Fruit fly (Drosophila melanogaster) whole organism, embryonic: ENCODE data around the gene CG12516.
A peak's percentile ranks its signal among the peaks of the same experiment; 100 is the strongest.

ENCODE experiments used
- Aef1 ChIP-seq: fragments of 200-800 bp; sonication (Bioruptor generic); IDR thresholded peaks from 3 replicates; pipeline ENCODE4 v1.3.6; 2022; ENCODE audit warnings: missing biosample characterization, missing genetic modification characterization
- CG10462 ChIP-seq: fragments of 200-800 bp; sonication (Bioruptor generic); optimal IDR thresholded peaks from 2 replicates; lab custom pipeline; 2016; ENCODE audit warnings: missing biosample characterization, missing genetic modification characterization
- CG11723 ChIP-seq: fragments of 200-800 bp; sonication (Bioruptor generic); optimal IDR thresholded peaks from 2 replicates; lab custom pipeline; 2017; ENCODE audit warnings: missing biosample characterization, mild to moderate bottlenecking, missing genetic modification characterization
- CG12155 ChIP-seq: fragments of 200-800 bp; sonication (Bioruptor generic); optimal IDR thresholded peaks from 3 replicates; lab custom pipeline; 2016; ENCODE audit warnings: missing biosample characterization, missing genetic modification characterization
- CG13123 ChIP-seq: fragments of 200-800 bp; sonication (Bioruptor generic); optimal IDR thresholded peaks from 2 replicates; lab custom pipeline; 2016; ENCODE audit warnings: missing biosample characterization, missing genetic modification characterization
- CG13287 ChIP-seq: fragments of 200-800 bp; sonication (Bioruptor generic); IDR thresholded peaks from 2 replicates; pipeline ENCODE4 v1.3.6; 2022; ENCODE audit warnings: missing biosample characterization, missing genetic modification characterization; ENCODE audit not compliant: partially characterized antibody
- CG15696 ChIP-seq: fragments of 200-800 bp; sonication (Bioruptor generic); optimal IDR thresholded peaks from 2 replicates; lab custom pipeline; 2019; ENCODE audit warnings: missing biosample characterization, mild to moderate bottlenecking, missing genetic modification characterization, moderate library complexity
- CG1832 ChIP-seq: fragments of 200-800 bp; sonication (Bioruptor generic); optimal IDR thresholded peaks from 2 replicates; lab custom pipeline; 2017; ENCODE audit warnings: missing biosample characterization, mild to moderate bottlenecking, missing genetic modification characterization, inconsistent platforms
- CG2875 ChIP-seq: fragments of 200-800 bp; sonication (Bioruptor generic); optimal IDR thresholded peaks from 2 replicates; lab custom pipeline; 2017; ENCODE audit warnings: missing biosample characterization, mild to moderate bottlenecking, missing genetic modification characterization, missing genetic modification reagents
- CG32532 ChIP-seq: fragments of 200-800 bp; sonication (Bioruptor generic); IDR thresholded peaks from 2 replicates; pipeline ENCODE4 v1.3.6; 2022; ENCODE audit warnings: missing biosample characterization, missing genetic modification characterization
- CG33213 ChIP-seq: fragments of 200-800 bp; sonication (Bioruptor generic); optimal IDR thresholded peaks from 3 replicates; lab custom pipeline; 2016; ENCODE audit warnings: missing biosample characterization, missing genetic modification characterization
- CG4730 ChIP-seq: fragments of 200-800 bp; sonication (Bioruptor generic); IDR thresholded peaks from 2 replicates; pipeline ENCODE4 v1.3.6; 2022; ENCODE audit warnings: missing biosample characterization, missing genetic modification characterization
- CG6654 ChIP-seq: fragments of 200-800 bp; sonication (Bioruptor generic); optimal IDR thresholded peaks from 2 replicates; lab custom pipeline; 2017; ENCODE audit warnings: missing biosample characterization, mild to moderate bottlenecking, missing genetic modification characterization
- CG6689 ChIP-seq: fragments of 200-800 bp; sonication (Bioruptor generic); IDR thresholded peaks from 2 replicates; pipeline ENCODE4 v1.3.6; 2022; ENCODE audit warnings: missing biosample characterization, missing genetic modification characterization
- CG9876 ChIP-seq: fragments of 200-800 bp; sonication (Bioruptor generic); optimal IDR thresholded peaks from 2 replicates; lab custom pipeline; 2016; ENCODE audit warnings: missing biosample characterization, missing genetic modification characterization
- CG9932 ChIP-seq: fragments of 200-800 bp; sonication (Bioruptor generic); IDR thresholded peaks from 2 replicates; pipeline ENCODE4 v1.3.6; 2022; ENCODE audit warnings: missing biosample characterization, missing genetic modification characterization
- D19A ChIP-seq: fragments of 200-800 bp; optimal IDR thresholded peaks from 3 replicates; lab custom pipeline; 2019; ENCODE audit warnings: missing biosample characterization, mild to moderate bottlenecking, missing genetic modification characterization, moderate library complexity
- Doc3 ChIP-seq: fragments of 200-800 bp; sonication (Bioruptor generic); IDR thresholded peaks from 3 replicates; pipeline ENCODE4 v1.3.6; 2022; ENCODE audit warnings: missing biosample characterization, missing genetic modification characterization; ENCODE audit not compliant: partially characterized antibody
- E2f1 ChIP-seq: fragments of 200-800 bp; sonication (Bioruptor generic); IDR thresholded peaks from 2 replicates; pipeline ENCODE4 v1.3.6; 2022; ENCODE audit warnings: missing biosample characterization, missing genetic modification characterization
- ERR ChIP-seq: fragments of 200-800 bp; sonication (Bioruptor generic); optimal IDR thresholded peaks from 2 replicates; lab custom pipeline; 2016; ENCODE audit warnings: missing biosample characterization, missing genetic modification characterization
- Fer3 ChIP-seq: fragments of 200-800 bp; sonication (Bioruptor generic); optimal IDR thresholded peaks from 2 replicates; lab custom pipeline; 2018; ENCODE audit warnings: missing biosample characterization, mild to moderate bottlenecking, missing genetic modification characterization, moderate library complexity
- HmgD ChIP-seq: fragments of 200-800 bp; sonication (Bioruptor generic); optimal IDR thresholded peaks from 3 replicates; lab custom pipeline; 2016; ENCODE audit warnings: missing biosample characterization, missing genetic modification characterization
- Jarid2 ChIP-seq: fragments of 200-800 bp; sonication (Bioruptor generic); optimal IDR thresholded peaks from 3 replicates; lab custom pipeline; 2017; ENCODE audit warnings: mild to moderate bottlenecking, missing biosample characterization, missing genetic modification reagents, missing genetic modification characterization
- MBD-R2 ChIP-seq: fragments of 200-800 bp; sonication (Bioruptor generic); IDR thresholded peaks from 2 replicates; pipeline ENCODE4 v1.3.6; 2022; ENCODE audit warnings: missing biosample characterization, missing genetic modification characterization
- Mes4 ChIP-seq: fragments of 200-800 bp; sonication (Bioruptor generic); optimal IDR thresholded peaks from 2 replicates; lab custom pipeline; 2016; ENCODE audit warnings: missing biosample characterization, missing genetic modification characterization
- NFAT ChIP-seq: fragments of 200-800 bp; sonication (Bioruptor generic); IDR thresholded peaks from 2 replicates; pipeline ENCODE4 v1.3.6; 2022; ENCODE audit warnings: missing biosample characterization, missing genetic modification characterization
- Opbp ChIP-seq: fragments of 200-800 bp; sonication (Bioruptor generic); IDR thresholded peaks from 3 replicates; pipeline ENCODE4 v1.3.6; 2022; ENCODE audit warnings: missing biosample characterization, missing genetic modification characterization; ENCODE audit not compliant: partially characterized antibody
- Ravus ChIP-seq: fragments of 200-800 bp; sonication (Bioruptor generic); IDR thresholded peaks from 2 replicates; pipeline ENCODE4 v1.3.6; 2022; ENCODE audit warnings: missing biosample characterization, missing genetic modification characterization
- Rx ChIP-seq: fragments of 200-800 bp; sonication (Bioruptor generic); IDR thresholded peaks from 2 replicates; pipeline ENCODE4 v1.3.6; 2022; ENCODE audit warnings: missing biosample characterization, missing genetic modification characterization
- Xbp1 ChIP-seq: fragments of 200-800 bp; sonication (Bioruptor generic); optimal IDR thresholded peaks from 3 replicates; lab custom pipeline; 2016; ENCODE audit warnings: missing biosample characterization, mild to moderate bottlenecking, missing genetic modification characterization
- ab ChIP-seq: fragments of 200-800 bp; sonication (Bioruptor generic); optimal IDR thresholded peaks from 2 replicates; lab custom pipeline; 2016; ENCODE audit warnings: missing biosample characterization, missing genetic modification characterization
- aop ChIP-seq: fragments of 200-800 bp; sonication (Bioruptor generic); IDR thresholded peaks from 2 replicates; pipeline ENCODE4 v1.3.6; 2022; ENCODE audit warnings: missing biosample characterization, missing genetic modification characterization
- crc ChIP-seq: fragments of 200-800 bp; sonication (Bioruptor generic); optimal IDR thresholded peaks from 2 replicates; lab custom pipeline; 2016; ENCODE audit warnings: missing biosample characterization, missing genetic modification characterization
- ems ChIP-seq: fragments of 200-800 bp; sonication (Bioruptor generic); optimal IDR thresholded peaks from 3 replicates; lab custom pipeline; 2016; ENCODE audit warnings: missing biosample characterization, missing genetic modification characterization
- ewg ChIP-seq: fragments of 200-800 bp; sonication (Bioruptor generic); optimal IDR thresholded peaks from 3 replicates; lab custom pipeline; 2017; ENCODE audit warnings: mild to moderate bottlenecking, missing biosample characterization, missing genetic modification reagents, missing genetic modification characterization
- fd64A ChIP-seq: fragments of 200-800 bp; sonication (Bioruptor generic); optimal IDR thresholded peaks from 3 replicates; lab custom pipeline; 2018; ENCODE audit warnings: missing biosample characterization, mild to moderate bottlenecking, missing genetic modification characterization
- her ChIP-seq: fragments of 200-800 bp; sonication (Bioruptor generic); optimal IDR thresholded peaks from 2 replicates; lab custom pipeline; 2016; ENCODE audit warnings: missing biosample characterization, missing genetic modification characterization
- jigr1 ChIP-seq: fragments of 200-800 bp; sonication (Bioruptor generic); IDR thresholded peaks from 3 replicates; pipeline ENCODE4 v1.3.6; 2022; ENCODE audit warnings: missing biosample characterization, missing genetic modification characterization
- kni ChIP-seq: fragments of 200-800 bp; sonication (Bioruptor generic); optimal IDR thresholded peaks from 3 replicates; lab custom pipeline; 2017; ENCODE audit warnings: mild to moderate bottlenecking, missing biosample characterization, missing genetic modification reagents, missing genetic modification characterization
- lov ChIP-seq, 2 experiments: fragments of 200-800 bp in 1 of 2; fragments of >200 bp in 1 of 2; sonication (Bioruptor generic) in 1 of 2; IDR thresholded peaks in 1 of 2; optimal IDR thresholded peaks in 1 of 2; 2 replicates in 1 of 2; 3 replicates in 1 of 2; pipeline versions ENCODE4 v1.3.6 to Lab custom; 2017 to 2022; ENCODE audit warnings: missing biosample characterization in 1 of 2, missing genetic modification characterization in 1 of 2
- nom ChIP-seq: fragments of 200-800 bp; sonication (Bioruptor generic); optimal IDR thresholded peaks from 2 replicates; lab custom pipeline; 2017; ENCODE audit warnings: missing biosample characterization, missing genetic modification characterization, mild to moderate bottlenecking, moderate library complexity, missing genetic modification reagents
- pho ChIP-seq: fragments of 200-800 bp; sonication (Bioruptor generic); optimal IDR thresholded peaks from 2 replicates; lab custom pipeline; 2016; ENCODE audit warnings: missing biosample characterization, missing genetic modification characterization
- repo ChIP-seq: fragments of 200-800 bp; sonication (Bioruptor generic); optimal IDR thresholded peaks from 2 replicates; lab custom pipeline; 2016; ENCODE audit warnings: missing biosample characterization, missing genetic modification characterization
- sd ChIP-seq: fragments of 200-800 bp; sonication (Bioruptor generic); optimal IDR thresholded peaks from 3 replicates; lab custom pipeline; 2018; ENCODE audit warnings: missing biosample characterization, mild to moderate bottlenecking, missing genetic modification characterization, moderate library complexity
- slp2 ChIP-seq: fragments of 200-800 bp; sonication (Bioruptor generic); optimal IDR thresholded peaks from 2 replicates; lab custom pipeline; 2016; ENCODE audit warnings: missing biosample characterization, missing genetic modification characterization
- sr ChIP-seq: fragments of 200-800 bp; sonication (Bioruptor generic); IDR thresholded peaks from 3 replicates; pipeline ENCODE4 v1.3.6; 2022; ENCODE audit warnings: missing biosample characterization, missing genetic modification characterization
- stwl ChIP-seq: fragments of 200-800 bp; sonication (Bioruptor generic); optimal IDR thresholded peaks from 3 replicates; lab custom pipeline; 2018; ENCODE audit warnings: missing biosample characterization, mild to moderate bottlenecking, missing genetic modification characterization, moderate library complexity
- tll ChIP-seq, 2 experiments: fragments of 200-800 bp in 1 of 2; fragments of >200 bp in 1 of 2; sonication (Bioruptor generic) in 1 of 2; optimal IDR thresholded peaks; 2 replicates each; lab custom pipeline; 2017 to 2019; ENCODE audit warnings: missing biosample characterization in 2 of 2, missing genetic modification characterization in 2 of 2, mild to moderate bottlenecking in 1 of 2, moderate library complexity in 1 of 2
- unc-4 ChIP-seq: fragments of 200-800 bp; sonication (Bioruptor generic); IDR thresholded peaks from 2 replicates; pipeline ENCODE4 v1.3.6; 2022; ENCODE audit warnings: missing biosample characterization, missing genetic modification characterization; ENCODE audit not compliant: partially characterized antibody

The CG12516 gene

dm6 chr3R:28335462-28335998 lies 31.1 kb upstream of the CG12516 start (continued):
- TF ChIP-seq repo (GFP tag; lab: Kevin White, UChicago) (peak; percentile 73), jigr1 (GFP tag; lab: Robert Waterston, UW) (no peak), ab (GFP tag; lab: Kevin White, UChicago) (peak; percentile 52), Doc3 (GFP tag; lab: Robert Waterston, UW) (no peak), CG2875 (GFP tag; lab: Kevin White, UChicago) (peak; percentile 64), CG13287 (GFP tag; lab: Robert Waterston, UW) (peak; percentile 15; the same call in 1 of the 2 replicates), Ravus (no peak), Opbp (GFP tag; lab: Robert Waterston, UW) (0 out of 3 replicates have a peak, but pooled peaks have one; percentile 42), HmgD (peak; percentile 60), tll (GFP tag; optimal IDR thresholded peaks at IDR 0.05; lab: Kevin White, UChicago) (no peak), ERR (GFP tag; lab: Kevin White, UChicago) (peak; percentile 26), CG10462 (GFP tag; lab: Kevin White, UChicago) (peak; percentile 44), MBD-R2 (peak; percentile 64), E2f1 (GFP tag; lab: Robert Waterston, UW) (peak; percentile 69), Xbp1 (GFP tag; lab: Kevin White, UChicago) (peak; percentile 69), Mes4 (GFP tag; lab: Kevin White, UChicago) (peak; percentile 81), Rx (GFP tag; lab: Robert Waterston, UW) (peak; percentile 39; the same call in 1 of the 2 replicates), aop (no peak), CG6689 (peak; percentile 79), crc (peak; percentile 77), CG6654 (peak; percentile 47), Jarid2 (GFP tag; lab: Kevin White, UChicago) (peak; percentile 70), D19A (tag; lab: Kevin White, UChicago) (peak; percentile 38), fd64A (GFP tag; lab: Kevin White, UChicago) (peak; percentile 34), sr (GFP tag; lab: Robert Waterston, UW) (peak; percentile 53; the same call in 1 of the 3 replicates), sd (tag; lab: Kevin White, UChicago) (peak; percentile 81), CG13123 (GFP tag; lab: Kevin White, UChicago) (peak; percentile 17), CG1832 (GFP tag; lab: Kevin White, UChicago) (no peak), CG9932 (GFP tag; lab: Robert Waterston, UW) (peak; percentile 61), NFAT (GFP tag; lab: Robert Waterston, UW) (no peak), stwl (peak; percentile 69), pho (GFP tag; lab: Kevin White, UChicago) (peak; percentile 82), lov (optimal IDR thresholded peaks at IDR 0.05; lab: Kevin White, UChicago) (no peak), lov (GFP tag; IDR thresholded peaks at IDR 0.05; lab: Robert Waterston, UW) (peak; percentile 49; the same call in 1 of the 3 replicates), slp2 (GFP tag; lab: Kevin White, UChicago) (peak; percentile 62), CG9876 (peak; percentile 81), kni (GFP tag; lab: Kevin White, UChicago) (peak; percentile 93), ewg (GFP tag; lab: Kevin White, UChicago) (peak; percentile 39), ems (GFP tag; lab: Kevin White, UChicago) (peak; percentile 73), her (GFP tag; lab: Kevin White, UChicago) (peak; percentile 71), CG32532 (GFP tag; lab: Robert Waterston, UW) (peak; percentile 69), Aef1 (GFP tag; lab: Robert Waterston, UW) (peak; percentile 45; the same call in 2 of the 3 replicates), nom (GFP tag; lab: Kevin White, UChicago) (peak; percentile 47), CG12155 (peak; percentile 40), CG15696 (tag; lab: Kevin White, UChicago) (peak; percentile 79), CG4730 (peak; percentile 61), Fer3 (tag; lab: Kevin White, UChicago) (peak; percentile 69), unc-4 (GFP tag; lab: Robert Waterston, UW) (no peak), CG11723 (peak; percentile 65), CG33213 (GFP tag; lab: Kevin White, UChicago) (peak; percentile 45)
